Fruit fly (Drosophila melanogaster) whole organism, prepupa: ENCODE measurements around the gene CtsF.

Experiments
- CG11902 ChIP-seq: fragments of 200-800 bp; sonication (Bioruptor generic); optimal IDR thresholded peaks from 3 replicates; lab custom pipeline; 2016; ENCODE audit warnings: missing biosample characterization, missing genetic modification characterization
- CG34406 ChIP-seq: fragments of 200-800 bp; sonication (Bioruptor generic); optimal IDR thresholded peaks from 3 replicates; lab custom pipeline; 2016; ENCODE audit warnings: missing biosample characterization, missing genetic modification characterization
- CG7368 ChIP-seq: fragments of 200-800 bp; sonication (Bioruptor generic); optimal IDR thresholded peaks from 3 replicates; lab custom pipeline; 2016; ENCODE audit warnings: missing biosample characterization, missing genetic modification characterization
- CG8319 ChIP-seq: fragments of 200-800 bp; sonication (Bioruptor generic); optimal IDR thresholded peaks from 3 replicates; lab custom pipeline; 2016; ENCODE audit warnings: missing biosample characterization, missing genetic modification characterization
- CG9139 ChIP-seq: fragments of 200-800 bp; sonication (Bioruptor generic); optimal IDR thresholded peaks from 3 replicates; lab custom pipeline; 2017; ENCODE audit warnings: missing biosample characterization, mild to moderate bottlenecking, missing genetic modification characterization
- Ets96B ChIP-seq: fragments of 200-800 bp; optimal IDR thresholded peaks from 2 replicates; lab custom pipeline; 2019; ENCODE audit warnings: missing biosample characterization, mild to moderate bottlenecking, missing genetic modification characterization, moderate library complexity
- Lpt ChIP-seq: fragments of 200-800 bp; sonication (Bioruptor generic); optimal IDR thresholded peaks from 3 replicates; lab custom pipeline; 2016; ENCODE audit warnings: missing biosample characterization, missing genetic modification characterization
- Smox ChIP-seq: fragments of 200-800 bp; sonication (Bioruptor generic); optimal IDR thresholded peaks from 3 replicates; lab custom pipeline; 2016; ENCODE audit warnings: missing biosample characterization, missing genetic modification characterization
- pdm3 ChIP-seq: fragments of 200-800 bp; sonication (Bioruptor generic); optimal IDR thresholded peaks from 3 replicates; lab custom pipeline; 2016; ENCODE audit warnings: missing biosample characterization, missing genetic modification characterization

DNA sequence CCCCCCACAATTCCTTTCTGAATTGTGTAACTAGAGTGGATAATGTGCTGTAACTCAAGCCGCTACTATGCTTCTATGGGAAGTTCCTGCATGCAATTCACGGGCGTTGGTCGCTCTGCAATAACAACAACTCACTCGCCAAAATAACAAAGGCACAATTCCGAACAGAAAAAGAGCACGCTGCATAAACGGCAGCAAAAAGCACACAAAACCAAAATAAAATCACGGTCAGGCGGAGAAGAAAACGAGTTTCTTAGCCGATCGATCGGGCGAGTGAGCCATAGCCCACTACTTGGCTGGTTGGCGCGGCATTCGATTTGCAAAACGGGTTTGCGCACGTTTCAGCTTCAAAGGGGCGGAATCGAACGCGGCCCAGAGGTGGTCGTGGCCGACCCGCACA, 38.2 kb downstream of the CtsF start:
- TF ChIP-seq Smox (no peak), CG34406 (GFP tag; lab: Kevin White, UChicago) (no peak), CG8319 (GFP tag; lab: Kevin White, UChicago) (no peak), CG7368 (no peak), CG11902 (no peak), Ets96B (tag; lab: Kevin White, UChicago) (no peak), CG9139 (GFP tag; lab: Kevin White, UChicago) (no peak), pdm3 (GFP tag; lab: Kevin White, UChicago) (no peak), Lpt (GFP tag; lab: Kevin White, UChicago) (no peak)
